Fruit fly (Drosophila melanogaster): ENCODE measurements around the gene bond.

bond gene

dm6 chr3R:22536504-22537423 is 13.7 kb upstream of the bond start (continued):
- no peak for TF ChIP-seq CG3838 (GFP tag; optimal IDR thresholded peaks at IDR 0.05)
- no peak for TF ChIP-seq CG14014 (GFP tag; IDR thresholded peaks at IDR 0.05)
- no peak for TF ChIP-seq so (GFP tag; IDR thresholded peaks at IDR 0.05)
- TF ChIP-seq zen (tag; optimal IDR thresholded peaks at IDR 0.05): no peak
- TF ChIP-seq CG11398 (GFP tag; optimal IDR thresholded peaks at IDR 0.05): no peak
- no peak for TF ChIP-seq caup (GFP tag; optimal IDR thresholded peaks at IDR 0.05; ENCODE audit: severe bottlenecking)
- no peak for TF ChIP-seq CG1529 (GFP tag; optimal IDR thresholded peaks at IDR 0.05)
- no peak for TF ChIP-seq Gug (GFP tag; IDR thresholded peaks at IDR 0.05)
- TF ChIP-seq esg (GFP tag; conservative IDR thresholded peaks at IDR 0.05): peak; percentile 38
- 0 out of 2 replicates have a peak, but pooled peaks have one; percentile 13 for TF ChIP-seq Drgx (GFP tag; IDR thresholded peaks at IDR 0.05)
- no peak for TF ChIP-seq Myb (GFP tag; optimal IDR thresholded peaks at IDR 0.05)
- TF ChIP-seq croc (GFP tag; conservative IDR thresholded peaks at IDR 0.05): no peak
- no peak for TF ChIP-seq CG16815 (GFP tag; optimal IDR thresholded peaks at IDR 0.05)
- peak; percentile 35; the same call in 1 of the 3 replicates for TF ChIP-seq tgo (GFP tag; IDR thresholded peaks at IDR 0.05)
- TF ChIP-seq Stat92E (GFP tag; optimal IDR thresholded peaks at IDR 0.05): no peak
- TF ChIP-seq CG4282 (GFP tag; optimal IDR thresholded peaks at IDR 0.05): no peak
- TF ChIP-seq CoRest (tag; optimal IDR thresholded peaks at IDR 0.05): peak; percentile 51
- TF ChIP-seq E2f1 (GFP tag; IDR thresholded peaks at IDR 0.05): 0 out of 2 replicates have a peak, but pooled peaks have one; percentile 30
- no peak for TF ChIP-seq CG11247 (GFP tag; IDR thresholded peaks at IDR 0.05)
- TF ChIP-seq stwl (tag; optimal IDR thresholded peaks at IDR 0.05): no peak
- no peak for TF ChIP-seq CG1233 (GFP tag; optimal IDR thresholded peaks at IDR 0.05)
- peak; percentile 40; the same call in 1 of the 3 replicates for TF ChIP-seq CG14050 (GFP tag; IDR thresholded peaks at IDR 0.05)
- no peak for TF ChIP-seq p53 (GFP tag; optimal IDR thresholded peaks at IDR 0.05)
- TF ChIP-seq CG31388 (GFP tag; optimal IDR thresholded peaks at IDR 0.05): no peak
- no peak for TF ChIP-seq CG15011 (GFP tag; optimal IDR thresholded peaks at IDR 0.05)
- TF ChIP-seq HmgD (GFP tag; optimal IDR thresholded peaks at IDR 0.05): no peak
- TF ChIP-seq CG7987 (GFP tag; optimal IDR thresholded peaks at IDR 0.05): no peak
- no peak for TF ChIP-seq corto (GFP tag; optimal IDR thresholded peaks at IDR 0.05)
- TF ChIP-seq CG6765 (GFP tag; optimal IDR thresholded peaks at IDR 0.05): no peak
- TF ChIP-seq CHES-1-like (GFP tag; optimal IDR thresholded peaks at IDR 0.05): no peak
- no peak for TF ChIP-seq Doc3 (GFP tag; IDR thresholded peaks at IDR 0.05; ENCODE audit: partially characterized antibody)
- TF ChIP-seq Opbp (GFP tag; IDR thresholded peaks at IDR 0.05; ENCODE audit: partially characterized antibody): no peak
- no peak for TF ChIP-seq CG9215 (GFP tag; IDR thresholded peaks at IDR 0.05)
- TF ChIP-seq oc (tag; optimal IDR thresholded peaks at IDR 0.05): peak; percentile 23
- TF ChIP-seq yki (optimal IDR thresholded peaks at IDR 0.05): no peak
- TF ChIP-seq ATbp (GFP tag; optimal IDR thresholded peaks at IDR 0.05): peak; percentile 27
- no peak for TF ChIP-seq usp (GFP tag; optimal IDR thresholded peaks at IDR 0.05)
- TF ChIP-seq fd3F (GFP tag; optimal IDR thresholded peaks at IDR 0.05): no peak
- no peak for TF ChIP-seq CG17802 (tag; optimal IDR thresholded peaks at IDR 0.05)
- TF ChIP-seq D19B (GFP tag; optimal IDR thresholded peaks at IDR 0.05): no peak
- no peak for TF ChIP-seq wor (GFP tag; IDR thresholded peaks at IDR 0.05)
- TF ChIP-seq Jarid2 (GFP tag; optimal IDR thresholded peaks at IDR 0.05): no peak
- TF ChIP-seq Hsf (GFP tag; optimal IDR thresholded peaks at IDR 0.05): peak; percentile 10
- TF ChIP-seq CG2875 (GFP tag; optimal IDR thresholded peaks at IDR 0.05): no peak
- peak; percentile 56 for TF ChIP-seq CG2120 (GFP tag; optimal IDR thresholded peaks at IDR 0.05)
- TF ChIP-seq mld (GFP tag; IDR thresholded peaks at IDR 0.05; ENCODE audit: partially characterized antibody): no peak
- no peak for TF ChIP-seq CG2202 (tag; optimal IDR thresholded peaks at IDR 0.05)
- peak; percentile 44 for TF ChIP-seq odd (GFP tag; optimal IDR thresholded peaks at IDR 0.05)
- TF ChIP-seq CG17186 (GFP tag; optimal IDR thresholded peaks at IDR 0.05): no peak

All from whole organism, embryonic.